Worm (Caenorhabditis elegans): ENCODE data around the gene twk-32.

- TF ChIP-seq lin-11 (tag; optimal IDR thresholded peaks at IDR 0.05) (no peak), pag-3 (tag; optimal IDR thresholded peaks at IDR 0.05; ENCODE audit: borderline replicate concordance) (no peak), ama-1 (optimal IDR thresholded peaks at IDR 0.05) (no peak), tbx-2 (tag; optimal IDR thresholded peaks at IDR 0.05) (no peak)
These were observed 51.9 kb downstream of the twk-32 start, which contains the start of gene srx-133 for ce11 chrV:13848379-13848778.

Data from whole organism, late embryonic.